Worm (Caenorhabditis elegans): ENCODE data around the gene dop-1.

Gene dop-1

ce11 chrX:4435396-4435795 is 16.7 kb upstream of the dop-1 start:
- TF ChIP-seq C16A3.4 (tag; optimal IDR thresholded peaks at IDR 0.05) (no peak), lin-14 (GFP tag; optimal IDR thresholded peaks at IDR 0.05) (peak; percentile 10), nhr-90 (tag; optimal IDR thresholded peaks at IDR 0.05; ENCODE audit: poor library complexity) (no peak)

- TF ChIP-seq fkh-10 (GFP tag; optimal IDR thresholded peaks at IDR 0.05) (peak; percentile 10), ceh-82 (tag; optimal IDR thresholded peaks at IDR 0.05) (peak in 2 of 3 experiments; percentile 2 to 9), skn-1 (tag; optimal IDR thresholded peaks at IDR 0.05) (peak; percentile 32), nhr-47 (tag; optimal IDR thresholded peaks at IDR 0.05) (no peak), tlp-1 (tag; optimal IDR thresholded peaks at IDR 0.05) (no peak), lin-14 (GFP tag; optimal IDR thresholded peaks at IDR 0.05) (peak; percentile 63)
Observed at ce11 chrX:4434577-4434976, 15.9 kb upstream of the dop-1 start.

- TF ChIP-seq sptf-1 (tag; optimal IDR thresholded peaks at IDR 0.05) (no peak), lin-39 (tag; optimal IDR thresholded peaks at IDR 0.05) (peak; percentile 3), nhr-19 (GFP tag; conservative IDR thresholded peaks at IDR 0.05) (peak; percentile 26; the same call in 1 of the 2 replicates), dsc-1 (tag; optimal IDR thresholded peaks at IDR 0.05) (peak; percentile 10), nhr-11 (tag; optimal IDR thresholded peaks at IDR 0.05) (no peak), lin-14 (GFP tag; optimal IDR thresholded peaks at IDR 0.05) (peak; percentile 38), rnt-1 (tag; optimal IDR thresholded peaks at IDR 0.05) (peak; percentile 68), pax-3 (tag; optimal IDR thresholded peaks at IDR 0.05) (no peak), nhr-71 (tag; optimal IDR thresholded peaks at IDR 0.05) (peak; percentile 45), unc-62 (GFP tag; optimal IDR thresholded peaks at IDR 0.05) (no peak)
Observed at ce11 chrX:4429364-4429763, 10.7 kb upstream of the dop-1 start.

- TF ChIP-seq grh-1 (GFP tag; IDR thresholded peaks at IDR 0.05): no peak
- TF ChIP-seq efl-1 (optimal IDR thresholded peaks at IDR 0.05): no peak
- TF ChIP-seq efl-1 (GFP tag; optimal IDR thresholded peaks at IDR 0.05 in 1 of 2): no peak
- no peak for TF ChIP-seq snpc-4 (tag; optimal IDR thresholded peaks at IDR 0.05)
- no peak for TF ChIP-seq sox-4 (tag; optimal IDR thresholded peaks at IDR 0.05)
- TF ChIP-seq nhr-20 (tag; optimal IDR thresholded peaks at IDR 0.05): no peak
- TF ChIP-seq nhr-237 (tag; optimal IDR thresholded peaks at IDR 0.05): no peak
- TF ChIP-seq mef-2 (tag; optimal IDR thresholded peaks at IDR 0.05): no peak
- no peak for TF ChIP-seq fos-1 (tag; optimal IDR thresholded peaks at IDR 0.05)
- TF ChIP-seq nhr-11 (tag; optimal IDR thresholded peaks at IDR 0.05): no peak
Observed at ce11 chrX:4427387-4427786, 8.7 kb upstream of the dop-1 start.

- TF ChIP-seq fkh-10 (GFP tag; optimal IDR thresholded peaks at IDR 0.05) (peak; percentile 77), lir-3 (tag; optimal IDR thresholded peaks at IDR 0.05; ENCODE audit: poor library complexity) (no peak), ceh-8 (GFP tag; optimal IDR thresholded peaks at IDR 0.05) (no peak), efl-1 (optimal IDR thresholded peaks at IDR 0.05) (no peak), efl-1 (GFP tag; optimal IDR thresholded peaks at IDR 0.05 in 1 of 2) (peak in 1 of 2 experiments; percentile 60), nhr-85 (tag) (peak; percentile 22)
Observed at ce11 chrX:4426496-4426895, 7.8 kb upstream of the dop-1 start.

ce11 chrX:4424254-4424653 is 5.6 kb upstream of the dop-1 start:
- TF ChIP-seq lin-14 (GFP tag; optimal IDR thresholded peaks at IDR 0.05) (peak; percentile 29), isw-1 (GFP tag; IDR thresholded peaks at IDR 0.05) (no peak)

ce11 chrX:4415289-4415688 is 3.4 kb downstream of the dop-1 start:
- TF ChIP-seq vab-15 (tag; optimal IDR thresholded peaks at IDR 0.05): no peak
- no peak for TF ChIP-seq sox-4 (tag; optimal IDR thresholded peaks at IDR 0.05)
- peak; percentile 17 for TF ChIP-seq lin-14 (GFP tag; optimal IDR thresholded peaks at IDR 0.05)
- peak; percentile 28 for TF ChIP-seq fkh-10 (GFP tag; optimal IDR thresholded peaks at IDR 0.05)
